Worm (Caenorhabditis elegans): ENCODE data around the gene cgt-1.
"Not testable (repeated sequence)": the region's sequence is repeated elsewhere in the genome, so short reads cannot be mapped to it uniquely, and the experiment has no call there.

cgt-1 gene

ce11 chrV:15888751-15889150, at the start of gene cgt-1:
TSS of gene cgt-1 (minus strand) at chrV:15888851.
- no peak for TF ChIP-seq mdl-1 (tag; optimal IDR thresholded peaks at IDR 0.05)
- TF ChIP-seq sma-9 (GFP tag; optimal IDR thresholded peaks at IDR 0.05), result no peak
- TF ChIP-seq sma-9 (tag; optimal IDR thresholded peaks at IDR 0.05), result no peak
- TF ChIP-seq unc-62 (GFP tag; optimal IDR thresholded peaks at IDR 0.05), result no peak
- no peak for TF ChIP-seq nhr-12 (tag; optimal IDR thresholded peaks at IDR 0.05)

- TF ChIP-seq lin-39 (tag; optimal IDR thresholded peaks at IDR 0.05) (no peak), lin-11 (tag; optimal IDR thresholded peaks at IDR 0.05) (no peak), mdl-1 (tag; optimal IDR thresholded peaks at IDR 0.05) (no peak), unc-55 (GFP tag; optimal IDR thresholded peaks at IDR 0.05) (no peak), lsy-2 (tag; optimal IDR thresholded peaks at IDR 0.05) (no peak), nhr-12 (tag; optimal IDR thresholded peaks at IDR 0.05) (no peak), gmeb-1 (tag; optimal IDR thresholded peaks at IDR 0.05) (no peak), zag-1 (tag; optimal IDR thresholded peaks at IDR 0.05) (no peak), sem-4 (tag; optimal IDR thresholded peaks at IDR 0.05) (no peak), nhr-21 (tag; optimal IDR thresholded peaks at IDR 0.05) (no peak), unc-62 (GFP tag; optimal IDR thresholded peaks at IDR 0.05) (no peak), ztf-4 (tag; optimal IDR thresholded peaks at IDR 0.05) (no peak)
These were observed 43.7 kb upstream of the cgt-1 start, which contains the start of gene srw-26 for ce11 chrV:15932390-15932789. TSS of gene srw-26 (minus strand) at chrV:15932490.

ce11 chrV:15929882-15930281, 41.2 kb upstream of the cgt-1 start, which contains the start of gene srbc-77:
TSS of gene srbc-77 (plus strand) at chrV:15930182.
- not testable (repeated sequence) for TF ChIP-seq unc-55 (GFP tag; optimal IDR thresholded peaks at IDR 0.05); ztf-11 (tag; optimal IDR thresholded peaks at IDR 0.05); lin-13 (GFP tag; optimal IDR thresholded peaks at IDR 0.05)

- TF ChIP-seq mdl-1 (tag; optimal IDR thresholded peaks at IDR 0.05) (no peak), mab-5 (tag; optimal IDR thresholded peaks at IDR 0.05) (no peak), nhr-25 (tag; optimal IDR thresholded peaks at IDR 0.05) (no peak), ama-1 (optimal IDR thresholded peaks at IDR 0.05) (no peak), R02D3.7 (tag; optimal IDR thresholded peaks at IDR 0.05) (no peak), egl-27 (tag; optimal IDR thresholded peaks at IDR 0.05) (no peak), lsy-2 (tag; optimal IDR thresholded peaks at IDR 0.05) (no peak), ztf-4 (tag; optimal IDR thresholded peaks at IDR 0.05) (no peak), ceh-16 (tag; optimal IDR thresholded peaks at IDR 0.05) (no peak), lin-39 (tag; optimal IDR thresholded peaks at IDR 0.05) (no peak), C34F6.9 (tag; optimal IDR thresholded peaks at IDR 0.05) (no peak), ceh-82 (tag; optimal IDR thresholded peaks at IDR 0.05) (no peak), ZK546.5 (tag; optimal IDR thresholded peaks at IDR 0.05) (no peak), mbf-1 (tag; optimal IDR thresholded peaks at IDR 0.05) (no peak), nhr-237 (tag; optimal IDR thresholded peaks at IDR 0.05) (no peak)
These were observed 39.7 kb upstream of the cgt-1 start, which contains the start of gene pzf-1 for ce11 chrV:15928325-15928724. TSS of gene pzf-1 (minus strand) at chrV:15928425.

- TF ChIP-seq alr-1 (tag; optimal IDR thresholded peaks at IDR 0.05) (no peak), nhr-129 (tag; optimal IDR thresholded peaks at IDR 0.05) (no peak), Y55F3AM.14 (GFP tag; optimal IDR thresholded peaks at IDR 0.05) (no peak), nhr-12 (tag; optimal IDR thresholded peaks at IDR 0.05) (no peak), ceh-16 (tag; optimal IDR thresholded peaks at IDR 0.05) (no peak), ztf-4 (tag; optimal IDR thresholded peaks at IDR 0.05) (no peak), lsy-2 (tag; optimal IDR thresholded peaks at IDR 0.05) (no peak), ZK546.5 (tag; optimal IDR thresholded peaks at IDR 0.05) (no peak), nhr-21 (tag; optimal IDR thresholded peaks at IDR 0.05) (no peak), unc-62 (GFP tag; optimal IDR thresholded peaks at IDR 0.05) (no peak), nhr-11 (tag; optimal IDR thresholded peaks at IDR 0.05) (no peak), mdl-1 (tag; optimal IDR thresholded peaks at IDR 0.05) (no peak), sma-9 (GFP tag; optimal IDR thresholded peaks at IDR 0.05) (no peak), sma-9 (tag; optimal IDR thresholded peaks at IDR 0.05) (no peak), ztf-1 (GFP tag; conservative IDR thresholded peaks at IDR 0.05) (no peak), blmp-1 (tag; optimal IDR thresholded peaks at IDR 0.05; ENCODE audit: insufficient read depth) (no peak), aly-2 (tag; optimal IDR thresholded peaks at IDR 0.05) (no peak), ama-1 (optimal IDR thresholded peaks at IDR 0.05) (no peak), C34F6.9 (tag; optimal IDR thresholded peaks at IDR 0.05) (no peak), nhr-237 (tag; optimal IDR thresholded peaks at IDR 0.05) (no peak)
These were observed 35.7 kb upstream of the cgt-1 start, which contains the start of gene nhr-108 for ce11 chrV:15924307-15924706. TSS of gene nhr-108 (minus strand) at chrV:15924472.
